Worm (Caenorhabditis elegans) whole organism, L1 larva: Measurements from ENCODE around the gene smk-1.

Experiments used
- C04F5.9 ChIP-seq: sonication (generic microtip); optimal IDR thresholded peaks from 2 replicates; lab custom pipeline; 2016; ENCODE audit warnings: missing genetic modification characterization, missing compliant biosample characterization
- F16B12.6 ChIP-seq: fragments of 150-350 bp; optimal IDR thresholded peaks from 2 replicates; lab custom pipeline; 2014; ENCODE audit warnings: missing biosample characterization, missing genetic modification characterization
- Y116A8C.19 ChIP-seq: sonication (generic microtip); optimal IDR thresholded peaks from 2 replicates; lab custom pipeline; 2016; ENCODE audit warnings: missing compliant biosample characterization, missing genetic modification characterization, borderline replicate concordance
- alr-1 ChIP-seq: fragments of 200-800 bp; sonication (Bioruptor generic); optimal IDR thresholded peaks from 2 replicates; lab custom pipeline; 2018; ENCODE audit warnings: borderline replicate concordance, mild to moderate bottlenecking, missing genetic modification characterization, missing compliant biosample characterization
- aly-2 ChIP-seq: fragments of 150-350 bp; optimal IDR thresholded peaks from 2 replicates; lab custom pipeline; 2014; ENCODE audit warnings: missing biosample characterization, missing genetic modification characterization
- ama-1 ChIP-seq: fragments of 150-350 bp; optimal IDR thresholded peaks from 2 replicates; lab custom pipeline; 2014
- blmp-1 ChIP-seq: fragments of 150-350 bp; optimal IDR thresholded peaks from 2 replicates; lab custom pipeline; 2014; ENCODE audit warnings: missing biosample characterization, missing genetic modification characterization
- ceh-63 ChIP-seq: fragments of 200-800 bp; sonication (Bioruptor generic); optimal IDR thresholded peaks from 2 replicates; lab custom pipeline; 2018; ENCODE audit warnings: mild to moderate bottlenecking, missing genetic modification characterization, missing compliant biosample characterization
- ceh-82 ChIP-seq, 3 experiments: fragments of 150-350 bp in 1 of 3; sonication (generic microtip) in 2 of 3; optimal IDR thresholded peaks; 2 replicates each; lab custom pipeline; 2014 to 2017; ENCODE audit warnings: missing biosample characterization in 3 of 3, missing genetic modification characterization in 3 of 3
- ceh-88 ChIP-seq: fragments of 200-800 bp; sonication (Bioruptor generic); IDR thresholded peaks from 2 replicates; pipeline ENCODE4 v1.3.6; 2022; ENCODE audit warnings: missing genetic modification characterization, missing compliant biosample characterization
- ceh-90 ChIP-seq: sonication (generic microtip); optimal IDR thresholded peaks from 2 replicates; lab custom pipeline; 2016; ENCODE audit warnings: missing genetic modification characterization, missing compliant biosample characterization
- dpl-1 ChIP-seq, 3 experiments: fragments of 150-350 bp in 2 of 3; sonication (generic microtip) in 1 of 3; optimal IDR thresholded peaks; 2 replicates each; lab custom pipeline; 2014 to 2017; ENCODE audit warnings: missing biosample characterization in 3 of 3, missing genetic modification characterization in 3 of 3, missing genetic modification reagents in 3 of 3
- dsc-1 ChIP-seq: sonication (generic microtip); optimal IDR thresholded peaks from 2 replicates; lab custom pipeline; 2016; ENCODE audit warnings: mild to moderate bottlenecking, missing genetic modification characterization, missing compliant biosample characterization
- egl-13 ChIP-seq: sonication (generic microtip); optimal IDR thresholded peaks from 2 replicates; lab custom pipeline; 2016; ENCODE audit warnings: missing genotype, missing genetic modification reagents, missing genetic modification characterization, missing compliant biosample characterization
- elt-3 ChIP-seq, 6 experiments: fragments of 150-350 bp in 1 of 6; sonication (generic microtip); optimal IDR thresholded peaks; 2 replicates each; lab custom pipeline; 2017 to 2018; ENCODE audit warnings: missing biosample characterization in 6 of 6, missing genetic modification characterization in 6 of 6, inconsistent platforms in 1 of 6
- ets-5 ChIP-seq: fragments of 200-800 bp; sonication (Bioruptor generic); IDR thresholded peaks from 2 replicates; pipeline ENCODE4 v1.3.6; 2022; ENCODE audit warnings: missing genetic modification characterization, missing compliant biosample characterization
- fkh-10 ChIP-seq: sonication (generic microtip); optimal IDR thresholded peaks from 2 replicates; lab custom pipeline; 2017; ENCODE audit warnings: missing biosample characterization, missing genetic modification reagents, missing genetic modification characterization
- fos-1 ChIP-seq: fragments of 150-350 bp; optimal IDR thresholded peaks from 2 replicates; lab custom pipeline; 2014; ENCODE audit warnings: missing biosample characterization, missing genetic modification characterization
- hlh-17 ChIP-seq: fragments of 200-800 bp; sonication (Bioruptor generic); optimal IDR thresholded peaks from 2 replicates; lab custom pipeline; 2018; ENCODE audit warnings: missing genetic modification characterization, mild to moderate bottlenecking, missing compliant biosample characterization, moderate library complexity, borderline replicate concordance
- hlh-4 ChIP-seq: sonication (generic microtip); optimal IDR thresholded peaks from 2 replicates; lab custom pipeline; 2016; ENCODE audit warnings: mild to moderate bottlenecking, missing genetic modification characterization, missing compliant biosample characterization
- irx-1 ChIP-seq: sonication (generic microtip); optimal IDR thresholded peaks from 2 replicates; lab custom pipeline; 2016; ENCODE audit warnings: missing genetic modification characterization, missing compliant biosample characterization
- isw-1 ChIP-seq: fragments of 200-800 bp; sonication (Bioruptor generic); IDR thresholded peaks from 2 replicates; pipeline ENCODE4 v1.3.6; 2022; ENCODE audit warnings: missing genetic modification characterization, missing compliant biosample characterization
- jun-1 ChIP-seq: fragments of 150-350 bp; optimal IDR thresholded peaks from 2 replicates; lab custom pipeline; 2014; ENCODE audit warnings: missing biosample characterization, missing genetic modification reagents, missing genetic modification characterization
- lin-14 ChIP-seq: fragments of 200-800 bp; sonication (Bioruptor generic); optimal IDR thresholded peaks from 2 replicates; lab custom pipeline; 2018; ENCODE audit warnings: mild to moderate bottlenecking, missing genetic modification characterization, moderate library complexity, missing compliant biosample characterization
- lin-39 ChIP-seq: fragments of 150-350 bp; optimal IDR thresholded peaks from 2 replicates; lab custom pipeline; 2014; ENCODE audit warnings: missing biosample characterization, missing genetic modification reagents, missing genetic modification characterization
- lir-3 ChIP-seq: sonication (generic microtip); optimal IDR thresholded peaks from 2 replicates; lab custom pipeline; 2016; ENCODE audit warnings: mild to moderate bottlenecking, missing genetic modification characterization, moderate library complexity, missing compliant biosample characterization; ENCODE audit not compliant: poor library complexity
- mab-9 ChIP-seq: fragments of 200-800 bp; sonication (Bioruptor generic); IDR thresholded peaks from 2 replicates; pipeline ENCODE4 v1.3.6; 2022; ENCODE audit warnings: missing genetic modification reagents, missing genetic modification characterization, missing compliant biosample characterization
- nhr-11 ChIP-seq: fragments of 150-350 bp; optimal IDR thresholded peaks from 2 replicates; lab custom pipeline; 2014; ENCODE audit warnings: missing biosample characterization, missing genetic modification characterization
- nhr-47 ChIP-seq: sonication (generic microtip); optimal IDR thresholded peaks from 2 replicates; lab custom pipeline; 2016; ENCODE audit warnings: mild to moderate bottlenecking, missing genetic modification characterization, moderate library complexity, missing compliant biosample characterization
- nhr-76 ChIP-seq: sonication (generic microtip); optimal IDR thresholded peaks from 2 replicates; lab custom pipeline; 2017; ENCODE audit warnings: missing biosample characterization, missing genetic modification characterization
- nhr-85 ChIP-seq: sonication (generic microtip); peaks from one replicate; lab custom pipeline; 2016; ENCODE audit warnings: missing genetic modification characterization, inconsistent platforms, missing compliant biosample characterization
- pag-3 ChIP-seq: sonication (generic microtip); optimal IDR thresholded peaks from 2 replicates; lab custom pipeline; 2017; ENCODE audit warnings: missing genetic modification characterization, mild to moderate bottlenecking, missing compliant biosample characterization, antibody characterized with exemption, borderline replicate concordance; ENCODE audit not compliant: insufficient read depth
- pax-3 ChIP-seq: fragments of 200-800 bp; sonication (Bioruptor generic); optimal IDR thresholded peaks from 2 replicates; lab custom pipeline; 2018; ENCODE audit warnings: mild to moderate bottlenecking, missing genetic modification characterization, moderate library complexity, missing compliant biosample characterization
- snpc-4 ChIP-seq: fragments of 150-350 bp; optimal IDR thresholded peaks from 2 replicates; lab custom pipeline; 2014; ENCODE audit warnings: missing biosample characterization, missing genetic modification characterization
- sptf-1 ChIP-seq: fragments of 150-350 bp; optimal IDR thresholded peaks from 2 replicates; lab custom pipeline; 2014; ENCODE audit warnings: missing biosample characterization, missing genetic modification characterization
- sup-37 ChIP-seq: fragments of 200-800 bp; sonication (Bioruptor generic); optimal IDR thresholded peaks from 2 replicates; lab custom pipeline; 2018; ENCODE audit warnings: mild to moderate bottlenecking, missing genetic modification characterization, missing compliant biosample characterization
- swsn-7 ChIP-seq: sonication (generic microtip); optimal IDR thresholded peaks from 2 replicates; lab custom pipeline; 2016; ENCODE audit warnings: missing genetic modification characterization, missing compliant biosample characterization
- unc-30 ChIP-seq: sonication (generic microtip); optimal IDR thresholded peaks from 2 replicates; lab custom pipeline; 2017; ENCODE audit warnings: missing biosample characterization, missing genetic modification characterization
- unc-62 ChIP-seq: fragments of 150-350 bp; optimal IDR thresholded peaks from 2 replicates; lab custom pipeline; 2014; ENCODE audit warnings: missing biosample characterization, missing genetic modification reagents, missing genetic modification characterization
- unc-86 ChIP-seq: sonication (generic microtip); optimal IDR thresholded peaks from 2 replicates; lab custom pipeline; 2016; ENCODE audit warnings: missing genetic modification characterization, missing compliant biosample characterization
- vab-15 ChIP-seq: sonication (generic microtip); optimal IDR thresholded peaks from 2 replicates; lab custom pipeline; 2017; ENCODE audit warnings: missing genotype, mild to moderate bottlenecking, missing genetic modification characterization, missing compliant biosample characterization
- xbp-1 ChIP-seq: sonication (generic microtip); optimal IDR thresholded peaks from 2 replicates; lab custom pipeline; 2016; ENCODE audit warnings: missing genetic modification characterization, missing compliant biosample characterization
- ztf-4 ChIP-seq: fragments of 150-350 bp; optimal IDR thresholded peaks from 2 replicates; lab custom pipeline; 2014; ENCODE audit warnings: missing biosample characterization, missing genetic modification characterization

Gene smk-1

ce11 chrV:8653080-8653821 lies 45.7 kb downstream of the smk-1 start (continued):
- TF ChIP-seq ets-5: no peak
- TF ChIP-seq fos-1 (tag; lab: Kevin White, UChicago): no peak
- TF ChIP-seq egl-13 (tag; lab: Kevin White, UChicago): no peak
- TF ChIP-seq blmp-1: peak; percentile 86
- TF ChIP-seq irx-1 (tag; lab: Kevin White, UChicago): no peak
- TF ChIP-seq ceh-82 (tag; optimal IDR thresholded peaks at IDR 0.05; lab: Kevin White, UChicago): no peak
- TF ChIP-seq C04F5.9 (tag; lab: Kevin White, UChicago): no peak
- TF ChIP-seq nhr-47 (tag; lab: Kevin White, UChicago): no peak
- TF ChIP-seq xbp-1: no peak
- TF ChIP-seq snpc-4 (tag; lab: Kevin White, UChicago): no peak
- no peak for TF ChIP-seq lir-3 (tag; lab: Kevin White, UChicago)
- TF ChIP-seq unc-30: no peak
- no peak for TF ChIP-seq unc-86
- TF ChIP-seq ama-1 (lab: Kevin White, UChicago): no peak
- TF ChIP-seq mab-9 (GFP tag; lab: Robert Waterston, UW): no peak
- no peak for TF ChIP-seq F16B12.6
- TF ChIP-seq nhr-85 (tag; lab: Kevin White, UChicago): peak; percentile 93
- TF ChIP-seq ceh-90 (tag; lab: Kevin White, UChicago): no peak
- TF ChIP-seq lin-39 (tag; lab: Kevin White, UChicago): no peak
- TF ChIP-seq pax-3 (tag; lab: Kevin White, UChicago): no peak
- TF ChIP-seq hlh-4 (tag; lab: Kevin White, UChicago): no peak
- no peak for TF ChIP-seq unc-62
- TF ChIP-seq pag-3: no peak
- TF ChIP-seq aly-2 (tag; lab: Kevin White, UChicago): no peak
- no peak for TF ChIP-seq sup-37 (GFP tag; lab: Kevin White, UChicago)
- TF ChIP-seq hlh-17: no peak
- no peak for TF ChIP-seq alr-1 (tag; lab: Kevin White, UChicago)
- no peak for TF ChIP-seq lin-14 (GFP tag; lab: Kevin White, UChicago)
- TF ChIP-seq dpl-1 (GFP tag; optimal IDR thresholded peaks at IDR 0.05; lab: Kevin White, UChicago): no peak
- no peak for TF ChIP-seq ceh-63 (GFP tag; lab: Kevin White, UChicago)
- TF ChIP-seq isw-1 (GFP tag; lab: Robert Waterston, UW): no peak
- TF ChIP-seq jun-1: no peak
- no peak for TF ChIP-seq Y116A8C.19 (tag; lab: Kevin White, UChicago)
- no peak for TF ChIP-seq dsc-1 (tag; lab: Kevin White, UChicago)
- no peak for TF ChIP-seq nhr-76 (tag; lab: Kevin White, UChicago)
- TF ChIP-seq elt-3 (tag; optimal IDR thresholded peaks at IDR 0.05; lab: Kevin White, UChicago): peak in 4 of 6 experiments; percentile 8 to 88 (median 58)
- no peak for TF ChIP-seq swsn-7 (tag; lab: Kevin White, UChicago)
- TF ChIP-seq ztf-4 (tag; lab: Kevin White, UChicago): no peak
- no peak for TF ChIP-seq nhr-11
- no peak for TF ChIP-seq fkh-10
- no peak for TF ChIP-seq vab-15 (tag; lab: Kevin White, UChicago)
- no peak for TF ChIP-seq sptf-1
- no peak for TF ChIP-seq ceh-88
